Fruit fly (Drosophila melanogaster) whole organism, embryonic: ENCODE measurements around the gene mRpL46.

ENCODE experiments used
- BEAF-32 ChIP-seq: fragments of 200-800 bp; sonication (Bioruptor generic); optimal IDR thresholded peaks from 3 replicates; lab custom pipeline; 2017; ENCODE audit warnings: missing biosample characterization, missing genetic modification characterization, mild to moderate bottlenecking, moderate library complexity, missing genetic modification reagents
- CG10321 ChIP-seq: fragments of 200-800 bp; sonication (Bioruptor generic); IDR thresholded peaks from 2 replicates; pipeline ENCODE4 v1.3.6; 2022; ENCODE audit warnings: missing biosample characterization, missing genetic modification characterization
- CG11398 ChIP-seq: fragments of 200-800 bp; sonication (Bioruptor generic); optimal IDR thresholded peaks from 2 replicates; lab custom pipeline; 2016; ENCODE audit warnings: missing biosample characterization, missing genetic modification characterization
- CG13287 ChIP-seq: fragments of 200-800 bp; sonication (Bioruptor generic); IDR thresholded peaks from 2 replicates; pipeline ENCODE4 v1.3.6; 2022; ENCODE audit warnings: missing biosample characterization, missing genetic modification characterization; ENCODE audit not compliant: partially characterized antibody
- CG14441 ChIP-seq: fragments of 200-800 bp; sonication (Bioruptor generic); IDR thresholded peaks from 2 replicates; pipeline ENCODE4 v1.3.6; 2022; ENCODE audit warnings: missing biosample characterization, missing genetic modification characterization
- CG16815 ChIP-seq: fragments of 200-800 bp; sonication (Bioruptor generic); optimal IDR thresholded peaks from 3 replicates; lab custom pipeline; 2017; ENCODE audit warnings: missing biosample characterization, mild to moderate bottlenecking, missing genetic modification characterization
- CG2120 ChIP-seq: fragments of 200-800 bp; sonication (Bioruptor generic); optimal IDR thresholded peaks from 3 replicates; lab custom pipeline; 2016; ENCODE audit warnings: missing biosample characterization, missing genetic modification characterization
- CG34376 ChIP-seq: fragments of 200-800 bp; sonication (Bioruptor generic); optimal IDR thresholded peaks from 2 replicates; lab custom pipeline; 2018; ENCODE audit warnings: missing biosample characterization, mild to moderate bottlenecking, missing genetic modification characterization
- CG4617 ChIP-seq: fragments of 200-800 bp; sonication (Bioruptor generic); optimal IDR thresholded peaks from 3 replicates; lab custom pipeline; 2016; ENCODE audit warnings: missing biosample characterization, missing genetic modification characterization, borderline replicate concordance
- CG4820 ChIP-seq: fragments of 200-800 bp; sonication (Bioruptor generic); optimal IDR thresholded peaks from 3 replicates; lab custom pipeline; 2016; ENCODE audit warnings: missing biosample characterization, missing genetic modification characterization
- CG6254 ChIP-seq: fragments of 200-800 bp; sonication (Bioruptor generic); optimal IDR thresholded peaks from 3 replicates; lab custom pipeline; 2017; ENCODE audit warnings: mild to moderate bottlenecking, missing biosample characterization, missing genetic modification reagents, missing genetic modification characterization
- CG7357 ChIP-seq: fragments of 200-800 bp; sonication (Bioruptor generic); IDR thresholded peaks from 3 replicates; pipeline ENCODE4 v1.3.6; 2022; ENCODE audit warnings: missing biosample characterization, missing genetic modification characterization
- CG7745 ChIP-seq: fragments of 200-800 bp; sonication (Bioruptor generic); optimal IDR thresholded peaks from 2 replicates; lab custom pipeline; 2018; ENCODE audit warnings: missing biosample characterization, mild to moderate bottlenecking, missing genetic modification characterization, moderate library complexity
- CG8290 ChIP-seq, 3 experiments: fragments of 200-800 bp; sonication (Bioruptor generic); optimal IDR thresholded peaks; 2 replicates each; lab custom pipeline; 2016 to 2019; ENCODE audit warnings: missing biosample characterization in 3 of 3, missing genetic modification characterization in 3 of 3, mild to moderate bottlenecking in 2 of 3, moderate library complexity in 1 of 3
- CG8924 ChIP-seq: fragments of 200-800 bp; optimal IDR thresholded peaks from 3 replicates; lab custom pipeline; 2019; ENCODE audit warnings: missing biosample characterization, mild to moderate bottlenecking, missing genetic modification characterization, moderate library complexity
- Camta ChIP-seq: fragments of 200-800 bp; sonication (Bioruptor generic); optimal IDR thresholded peaks from 2 replicates; lab custom pipeline; 2016; ENCODE audit warnings: missing biosample characterization, missing genetic modification characterization
- D ChIP-seq, 2 experiments: fragments of 200-800 bp in 1 of 2; fragments of >200 bp in 1 of 2; sonication (Bioruptor generic) in 1 of 2; optimal IDR thresholded peaks; 2 replicates in 1 of 2; 3 replicates in 1 of 2; lab custom pipeline; 2017; ENCODE audit warnings: mild to moderate bottlenecking in 1 of 2, missing biosample characterization in 1 of 2, missing genetic modification characterization in 1 of 2, missing genetic modification reagents in 1 of 2
- Dek ChIP-seq: fragments of 200-800 bp; sonication (Bioruptor generic); optimal IDR thresholded peaks from 3 replicates; lab custom pipeline; 2019; ENCODE audit warnings: missing biosample characterization, mild to moderate bottlenecking, missing genetic modification characterization, moderate library complexity
- Dll ChIP-seq: fragments of 200-800 bp; sonication (Bioruptor generic); IDR thresholded peaks from 4 replicates; pipeline ENCODE4 v1.3.6; 2022; ENCODE audit warnings: missing biosample characterization, missing genetic modification characterization; ENCODE audit not compliant: partially characterized antibody
- Ets97D ChIP-seq: fragments of 200-800 bp; sonication (Bioruptor generic); optimal IDR thresholded peaks from 3 replicates; lab custom pipeline; 2016; ENCODE audit warnings: missing biosample characterization, missing genetic modification characterization
- H15 ChIP-seq: fragments of 200-800 bp; sonication (Bioruptor generic); IDR thresholded peaks from 3 replicates; pipeline ENCODE4 v1.3.6; 2022; ENCODE audit warnings: missing biosample characterization, missing genetic modification characterization
- Hr51 ChIP-seq, 2 experiments: fragments of 200-800 bp; sonication (Bioruptor generic); optimal IDR thresholded peaks; 2 replicates in 1 of 2; 3 replicates in 1 of 2; lab custom pipeline; 2016 to 2018; ENCODE audit warnings: missing biosample characterization in 2 of 2, missing genetic modification characterization in 2 of 2, mild to moderate bottlenecking in 1 of 2, moderate library complexity in 1 of 2
- Hr78 ChIP-seq, 2 experiments: fragments of 200-800 bp in 1 of 2; fragments of >200 bp in 1 of 2; sonication (Bioruptor generic) in 1 of 2; optimal IDR thresholded peaks; 2 replicates each; lab custom pipeline; 2017 to 2019; ENCODE audit warnings: missing biosample characterization in 2 of 2, missing genetic modification characterization in 2 of 2, mild to moderate bottlenecking in 1 of 2, moderate library complexity in 1 of 2
- Jarid2 ChIP-seq: fragments of 200-800 bp; sonication (Bioruptor generic); optimal IDR thresholded peaks from 3 replicates; lab custom pipeline; 2017; ENCODE audit warnings: mild to moderate bottlenecking, missing biosample characterization, missing genetic modification reagents, missing genetic modification characterization
- Med ChIP-seq: fragments of 200-800 bp; sonication (Bioruptor generic); peaks from one replicate; lab custom pipeline; 2016; ENCODE audit warnings: missing biosample characterization, missing genetic modification characterization, mild to moderate bottlenecking, inconsistent platforms, moderate library complexity
- Nf-YC ChIP-seq: fragments of 200-800 bp; optimal IDR thresholded peaks from 3 replicates; lab custom pipeline; 2019; ENCODE audit warnings: missing biosample characterization, mild to moderate bottlenecking, missing genetic modification characterization, moderate library complexity
- Oli ChIP-seq: fragments of 200-800 bp; sonication (Bioruptor generic); optimal IDR thresholded peaks from 2 replicates; lab custom pipeline; 2018; ENCODE audit warnings: missing biosample characterization, mild to moderate bottlenecking, missing genetic modification characterization, moderate library complexity
- Poxn ChIP-seq: fragments of 200-800 bp; sonication (Bioruptor generic); IDR thresholded peaks from 2 replicates; pipeline ENCODE4 v1.3.6; 2022; ENCODE audit warnings: missing biosample characterization, missing genetic modification characterization
- Sox100B ChIP-seq: fragments of 200-800 bp; sonication (Bioruptor generic); optimal IDR thresholded peaks from 3 replicates; lab custom pipeline; 2018; ENCODE audit warnings: missing biosample characterization, mild to moderate bottlenecking, missing genetic modification characterization
- ab ChIP-seq: fragments of 200-800 bp; sonication (Bioruptor generic); optimal IDR thresholded peaks from 2 replicates; lab custom pipeline; 2016; ENCODE audit warnings: missing biosample characterization, missing genetic modification characterization
- ara ChIP-seq: fragments of 200-800 bp; sonication (Bioruptor generic); IDR thresholded peaks from 2 replicates; pipeline ENCODE4 v1.3.6; 2022; ENCODE audit warnings: missing biosample characterization, missing genetic modification characterization
- bcd ChIP-seq: fragments of 200-800 bp; sonication (Bioruptor generic); optimal IDR thresholded peaks from 2 replicates; lab custom pipeline; 2017; ENCODE audit warnings: missing biosample characterization, mild to moderate bottlenecking, missing genetic modification characterization
- btn ChIP-seq: fragments of 200-800 bp; sonication (Bioruptor generic); optimal IDR thresholded peaks from 2 replicates; lab custom pipeline; 2016; ENCODE audit warnings: missing biosample characterization, missing genetic modification characterization
- chinmo ChIP-seq: fragments of 200-800 bp; sonication (Bioruptor generic); IDR thresholded peaks from 4 replicates; pipeline ENCODE4 v1.3.6; 2022; ENCODE audit warnings: missing biosample characterization, missing genetic modification characterization; ENCODE audit not compliant: partially characterized antibody
- croc ChIP-seq: fragments of 200-800 bp; sonication (Bioruptor generic); conservative IDR thresholded peaks from 3 replicates; pipeline ENCODE4 v1.3.6; 2022; ENCODE audit warnings: missing biosample characterization, missing genetic modification characterization
- en ChIP-seq: fragments of 200-800 bp; sonication (Bioruptor generic); optimal IDR thresholded peaks from 2 replicates; lab custom pipeline; 2016; ENCODE audit warnings: missing biosample characterization, missing genetic modification characterization
- nau ChIP-seq: fragments of 200-800 bp; sonication (Bioruptor generic); optimal IDR thresholded peaks from 3 replicates; lab custom pipeline; 2017; ENCODE audit warnings: missing biosample characterization, mild to moderate bottlenecking, missing genetic modification characterization, missing genetic modification reagents
- odd ChIP-seq: fragments of 200-800 bp; sonication (Bioruptor generic); optimal IDR thresholded peaks from 2 replicates; lab custom pipeline; 2017; ENCODE audit warnings: missing biosample characterization, mild to moderate bottlenecking, missing genetic modification characterization
- pb ChIP-seq: fragments of 200-800 bp; sonication (Bioruptor generic); optimal IDR thresholded peaks from 3 replicates; lab custom pipeline; 2016; ENCODE audit warnings: missing biosample characterization, missing genetic modification characterization
- pnt ChIP-seq: fragments of 200-800 bp; sonication (Bioruptor generic); optimal IDR thresholded peaks from 3 replicates; lab custom pipeline; 2016; ENCODE audit warnings: missing biosample characterization, missing genetic modification characterization
- ranshi ChIP-seq: fragments of 200-800 bp; sonication (Bioruptor generic); IDR thresholded peaks from 2 replicates; pipeline ENCODE4 v1.3.6; 2022; ENCODE audit warnings: missing biosample characterization, missing genetic modification characterization
- row ChIP-seq: fragments of 200-800 bp; sonication (Bioruptor generic); IDR thresholded peaks from 3 replicates; pipeline ENCODE4 v1.3.6; 2022; ENCODE audit warnings: missing biosample characterization, missing genetic modification characterization
- sima ChIP-seq: fragments of 200-800 bp; sonication (Bioruptor generic); optimal IDR thresholded peaks from 2 replicates; lab custom pipeline; 2016; ENCODE audit warnings: missing biosample characterization, missing genetic modification characterization
- sisA ChIP-seq: fragments of 200-800 bp; sonication (Bioruptor generic); IDR thresholded peaks from 2 replicates; pipeline ENCODE4 v1.3.6; 2022; ENCODE audit warnings: missing biosample characterization, missing genetic modification characterization
- stwl ChIP-seq: fragments of 200-800 bp; sonication (Bioruptor generic); optimal IDR thresholded peaks from 3 replicates; lab custom pipeline; 2018; ENCODE audit warnings: missing biosample characterization, mild to moderate bottlenecking, missing genetic modification characterization, moderate library complexity
- vnd ChIP-seq: fragments of 200-800 bp; sonication (Bioruptor generic); IDR thresholded peaks from 3 replicates; pipeline ENCODE4 v1.3.6; 2022; ENCODE audit warnings: missing biosample characterization, missing genetic modification characterization; ENCODE audit not compliant: partially characterized antibody
- wek ChIP-seq: fragments of 200-800 bp; sonication (Bioruptor generic); optimal IDR thresholded peaks from 3 replicates; lab custom pipeline; 2018; ENCODE audit warnings: missing biosample characterization, mild to moderate bottlenecking, missing genetic modification characterization, moderate library complexity
- zen ChIP-seq: fragments of 200-800 bp; sonication (Bioruptor generic); optimal IDR thresholded peaks from 3 replicates; lab custom pipeline; 2018; ENCODE audit warnings: missing biosample characterization, mild to moderate bottlenecking, missing genetic modification characterization, moderate library complexity

Gene mRpL46

DNA sequence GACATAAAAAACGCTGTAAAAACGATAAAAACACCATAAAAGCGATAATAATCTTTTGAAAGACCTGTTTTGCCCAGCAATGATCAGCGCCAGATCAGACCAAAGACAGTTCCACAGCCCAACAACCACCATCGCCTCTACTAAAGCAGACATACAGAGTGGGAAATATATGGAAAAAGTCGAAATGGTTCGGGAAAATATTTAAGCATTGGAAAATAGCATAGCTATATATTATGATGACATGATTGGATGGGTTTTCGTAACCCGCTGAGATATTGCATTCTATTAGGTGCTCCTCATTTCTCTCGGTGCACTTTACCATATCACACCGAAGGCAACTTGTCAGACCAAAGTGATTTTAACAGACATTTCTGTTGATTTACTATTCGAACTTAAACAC lies 31.4 kb downstream of the mRpL46 start (continued):
- peak; percentile 53 for TF ChIP-seq zen (tag; lab: Kevin White, UChicago)
- TF ChIP-seq Poxn (GFP tag; lab: Robert Waterston, UW), result peak; percentile 53
- TF ChIP-seq pnt (GFP tag; lab: Kevin White, UChicago), result peak; percentile 86
- no peak for TF ChIP-seq D (optimal IDR thresholded peaks at IDR 0.05; lab: Kevin White, UChicago)
- peak; percentile 68 for TF ChIP-seq D (GFP tag; optimal IDR thresholded peaks at IDR 0.05; lab: Kevin White, UChicago)
- TF ChIP-seq btn, result peak; percentile 81
- peak; percentile 85 for TF ChIP-seq Dek (tag; lab: Kevin White, UChicago)
- TF ChIP-seq Med, result peak; percentile 99
- peak; percentile 72 for TF ChIP-seq CG8290 (GFP tag; optimal IDR thresholded peaks at IDR 0.05; lab: Kevin White, UChicago)
- TF ChIP-seq CG8290 (tag; optimal IDR thresholded peaks at IDR 0.05; lab: Kevin White, UChicago), result peak in 1 of 2 experiments; percentile 98
- peak; percentile 92 for TF ChIP-seq row (GFP tag; lab: Robert Waterston, UW)
- TF ChIP-seq chinmo, result 0 out of 4 replicates have a peak, but pooled peaks have one; percentile 20
- peak; percentile 65 for TF ChIP-seq Jarid2 (GFP tag; lab: Kevin White, UChicago)
- peak; percentile 75 for TF ChIP-seq wek
- no peak for TF ChIP-seq BEAF-32 (GFP tag; lab: Kevin White, UChicago)
- TF ChIP-seq CG6254, result peak; percentile 54
- TF ChIP-seq Hr51 (GFP tag; optimal IDR thresholded peaks at IDR 0.05; lab: Kevin White, UChicago), result peak; percentile 78 to 91
- TF ChIP-seq CG7745 (tag; lab: Kevin White, UChicago), result no peak
- peak; percentile 92 for TF ChIP-seq ranshi
- peak; percentile 87 for TF ChIP-seq ab (GFP tag; lab: Kevin White, UChicago)
- no peak for TF ChIP-seq odd (GFP tag; lab: Kevin White, UChicago)
- TF ChIP-seq CG7357 (GFP tag; lab: Robert Waterston, UW), result peak; percentile 77
- TF ChIP-seq CG11398 (GFP tag; lab: Kevin White, UChicago), result peak; percentile 72
- TF ChIP-seq Dll (GFP tag; lab: Robert Waterston, UW), result no peak
- TF ChIP-seq bcd (GFP tag; lab: Kevin White, UChicago), result peak; percentile 83
- TF ChIP-seq stwl, result peak; percentile 5
- TF ChIP-seq CG4820, result peak; percentile 85
- TF ChIP-seq CG4617, result peak; percentile 59
- peak; percentile 86 for TF ChIP-seq Camta (GFP tag; lab: Kevin White, UChicago)
- TF ChIP-seq CG13287 (GFP tag; lab: Robert Waterston, UW), result no peak
- no peak for TF ChIP-seq nau
- TF ChIP-seq en, result peak; percentile 89
- peak; percentile 85 for TF ChIP-seq H15 (GFP tag; lab: Robert Waterston, UW)
- TF ChIP-seq croc (GFP tag; lab: Robert Waterston, UW), result peak; percentile 71; the same call in 2 of the 3 replicates
- no peak for TF ChIP-seq vnd (GFP tag; lab: Robert Waterston, UW)
- peak; percentile 67 for TF ChIP-seq Ets97D (GFP tag; lab: Kevin White, UChicago)
- peak; percentile 87 for TF ChIP-seq Oli
- peak; percentile 90 for TF ChIP-seq CG8924 (tag; lab: Kevin White, UChicago)
- peak; percentile 70 for TF ChIP-seq CG16815 (GFP tag; lab: Kevin White, UChicago)
- TF ChIP-seq ara (GFP tag; lab: Robert Waterston, UW), result peak; percentile 88
- TF ChIP-seq Sox100B (GFP tag; lab: Kevin White, UChicago), result no peak
- TF ChIP-seq sisA (GFP tag; lab: Robert Waterston, UW), result peak; percentile 91
- peak; percentile 56 for TF ChIP-seq CG34376
- TF ChIP-seq sima (GFP tag; lab: Kevin White, UChicago), result peak; percentile 68
- peak; percentile 92 for TF ChIP-seq CG2120
- TF ChIP-seq CG10321 (GFP tag; lab: Robert Waterston, UW), result peak; percentile 70
- peak; percentile 85 for TF ChIP-seq pb (GFP tag; lab: Kevin White, UChicago)
- no peak for TF ChIP-seq Hr78 (GFP tag; optimal IDR thresholded peaks at IDR 0.05; lab: Kevin White, UChicago)
- TF ChIP-seq Nf-YC (tag; lab: Kevin White, UChicago), result peak; percentile 59
- peak; percentile 95 for TF ChIP-seq CG14441 (GFP tag; lab: Robert Waterston, UW)
